Fruit fly (Drosophila melanogaster) S2 (cell line): Measurements from ENCODE around the gene Srr.

Source experiments
- CG8478 ChIP-seq: fragments of >200 bp; optimal IDR thresholded peaks from 2 replicates; lab custom pipeline; 2018
- CTCF ChIP-seq, 2 experiments: fragments of >200 bp; optimal IDR thresholded peaks; 2 replicates each; lab custom pipeline; 2018

- TF ChIP-seq CG8478 (lab: Kevin White, UChicago) (no peak), CTCF (optimal IDR thresholded peaks at IDR 0.05; lab: Kevin White, UChicago) (no peak)
These were observed 28.4 kb downstream of the Srr start for dm6 chr3R:9393542-9394025.
